Worm (Caenorhabditis elegans): ENCODE measurements around the gene best-13.
"Not testable (repeated sequence)": the region's sequence is repeated elsewhere in the genome, so short reads cannot be mapped to it uniquely, and the experiment has no call there.

Gene best-13

ce11 chrIV:9894331-9894730 is 9.4 kb upstream of the best-13 start, which contains the start of gene msp-77:
Gene msp-77, plus strand, starts transcription at chrIV:9894631.
- not testable (repeated sequence) for TF ChIP-seq med-1 (GFP tag; optimal IDR thresholded peaks at IDR 0.05; ENCODE audit: insufficient read depth); T22C8.4 (GFP tag; IDR thresholded peaks at IDR 0.05); klf-2 (GFP tag; conservative IDR thresholded peaks at IDR 0.05)

ce11 chrIV:9895088-9895487 is 8.6 kb upstream of the best-13 start, which contains the start of gene ssp-32:
Gene ssp-32, plus strand, starts transcription at chrIV:9895388.
- no peak for TF ChIP-seq tab-1 (GFP tag; IDR thresholded peaks at IDR 0.05)
- no peak for TF ChIP-seq med-1 (GFP tag; optimal IDR thresholded peaks at IDR 0.05; ENCODE audit: insufficient read depth)
- TF ChIP-seq klf-2 (GFP tag; conservative IDR thresholded peaks at IDR 0.05): no peak
- TF ChIP-seq ztf-29 (GFP tag; IDR thresholded peaks at IDR 0.05): no peak
- TF ChIP-seq cog-1 (tag; optimal IDR thresholded peaks at IDR 0.05): no peak
- no peak for TF ChIP-seq T22C8.4 (GFP tag; IDR thresholded peaks at IDR 0.05)
- no peak for TF ChIP-seq flt-1 (GFP tag; IDR thresholded peaks at IDR 0.05)
- TF ChIP-seq ztf-23 (GFP tag; IDR thresholded peaks at IDR 0.05): no peak
- TF ChIP-seq ref-1 (GFP tag; conservative IDR thresholded peaks at IDR 0.05): no peak

- no peak for TF ChIP-seq ztf-23 (GFP tag; IDR thresholded peaks at IDR 0.05)
- no peak for TF ChIP-seq med-1 (GFP tag; optimal IDR thresholded peaks at IDR 0.05; ENCODE audit: insufficient read depth)
- TF ChIP-seq klf-2 (GFP tag; conservative IDR thresholded peaks at IDR 0.05): no peak
- TF ChIP-seq cog-1 (tag; optimal IDR thresholded peaks at IDR 0.05): no peak
- TF ChIP-seq ztf-29 (GFP tag; IDR thresholded peaks at IDR 0.05): no peak
- no peak for TF ChIP-seq ref-1 (GFP tag; conservative IDR thresholded peaks at IDR 0.05)
- no peak for TF ChIP-seq T22C8.4 (GFP tag; IDR thresholded peaks at IDR 0.05)
- no peak for TF ChIP-seq tab-1 (GFP tag; IDR thresholded peaks at IDR 0.05)
- TF ChIP-seq flt-1 (GFP tag; IDR thresholded peaks at IDR 0.05): no peak
Measured at ce11 chrIV:9898712-9899111, 5.0 kb upstream of the best-13 start, which contains the start of gene tbc-3. Gene tbc-3, plus strand, starts transcription at chrIV:9899012.

ce11 chrIV:9899227-9899626 is 4.5 kb upstream of the best-13 start:
- TF ChIP-seq klf-2 (GFP tag; conservative IDR thresholded peaks at IDR 0.05): no peak

ce11 chrIV:9913064-9913463 is 9.4 kb downstream of the best-13 start:
- TF ChIP-seq med-1 (GFP tag; optimal IDR thresholded peaks at IDR 0.05; ENCODE audit: insufficient read depth): no peak
- TF ChIP-seq klf-2 (GFP tag; conservative IDR thresholded peaks at IDR 0.05): no peak
- TF ChIP-seq ztf-29 (GFP tag; IDR thresholded peaks at IDR 0.05): no peak

ce11 chrIV:9915128-9915527 is 11.4 kb downstream of the best-13 start:
- TF ChIP-seq tab-1 (GFP tag; IDR thresholded peaks at IDR 0.05) (no peak), klf-2 (GFP tag; conservative IDR thresholded peaks at IDR 0.05) (no peak), med-1 (GFP tag; optimal IDR thresholded peaks at IDR 0.05; ENCODE audit: insufficient read depth) (no peak), T22C8.4 (GFP tag; IDR thresholded peaks at IDR 0.05) (no peak), flt-1 (GFP tag; IDR thresholded peaks at IDR 0.05) (no peak), ref-1 (GFP tag; conservative IDR thresholded peaks at IDR 0.05) (no peak)

- TF ChIP-seq flt-1 (GFP tag; IDR thresholded peaks at IDR 0.05) (no peak), cog-1 (tag; optimal IDR thresholded peaks at IDR 0.05) (no peak), med-1 (GFP tag; optimal IDR thresholded peaks at IDR 0.05; ENCODE audit: insufficient read depth) (no peak)
Measured at ce11 chrIV:9916224-9916623, 12.5 kb downstream of the best-13 start, which contains the start of gene bed-3. Gene bed-3, plus strand, starts transcription at chrIV:9916524.

- TF ChIP-seq med-1 (GFP tag; optimal IDR thresholded peaks at IDR 0.05; ENCODE audit: insufficient read depth) (no peak), flt-1 (GFP tag; IDR thresholded peaks at IDR 0.05) (no peak), cog-1 (tag; optimal IDR thresholded peaks at IDR 0.05) (no peak), ztf-23 (GFP tag; IDR thresholded peaks at IDR 0.05) (no peak), ref-1 (GFP tag; conservative IDR thresholded peaks at IDR 0.05) (no peak), ztf-29 (GFP tag; IDR thresholded peaks at IDR 0.05) (no peak), tab-1 (GFP tag; IDR thresholded peaks at IDR 0.05) (no peak)
Measured at ce11 chrIV:9918021-9918420, 14.3 kb downstream of the best-13 start.

- TF ChIP-seq med-1 (GFP tag; optimal IDR thresholded peaks at IDR 0.05; ENCODE audit: insufficient read depth) (no peak), klf-2 (GFP tag; conservative IDR thresholded peaks at IDR 0.05) (no peak), cog-1 (tag; optimal IDR thresholded peaks at IDR 0.05) (no peak), ref-1 (GFP tag; conservative IDR thresholded peaks at IDR 0.05) (no peak), flt-1 (GFP tag; IDR thresholded peaks at IDR 0.05) (no peak), ztf-29 (GFP tag; IDR thresholded peaks at IDR 0.05) (no peak), ztf-23 (GFP tag; IDR thresholded peaks at IDR 0.05) (no peak), tab-1 (GFP tag; IDR thresholded peaks at IDR 0.05) (no peak), T22C8.4 (GFP tag; IDR thresholded peaks at IDR 0.05) (no peak)
Measured at ce11 chrIV:9920426-9920825, 16.7 kb downstream of the best-13 start.

ce11 chrIV:9924419-9924818 is 20.7 kb downstream of the best-13 start:
- no peak for TF ChIP-seq tab-1 (GFP tag; IDR thresholded peaks at IDR 0.05)
- no peak for TF ChIP-seq T22C8.4 (GFP tag; IDR thresholded peaks at IDR 0.05)
- no peak for TF ChIP-seq klf-2 (GFP tag; conservative IDR thresholded peaks at IDR 0.05)
- TF ChIP-seq ztf-29 (GFP tag; IDR thresholded peaks at IDR 0.05): no peak
- no peak for TF ChIP-seq ztf-23 (GFP tag; IDR thresholded peaks at IDR 0.05)
- TF ChIP-seq cog-1 (tag; optimal IDR thresholded peaks at IDR 0.05): no peak
- no peak for TF ChIP-seq flt-1 (GFP tag; IDR thresholded peaks at IDR 0.05)
- TF ChIP-seq med-1 (GFP tag; optimal IDR thresholded peaks at IDR 0.05; ENCODE audit: insufficient read depth): no peak
- TF ChIP-seq ref-1 (GFP tag; conservative IDR thresholded peaks at IDR 0.05): no peak

Data from whole organism, midembryonic.